Worm (Caenorhabditis elegans) whole organism, L1 larva: ENCODE results near the gene lin-15B.
A peak's percentile ranks its signal among the peaks of the same experiment; 100 is the strongest.

Source experiments
- C16A3.4 ChIP-seq: fragments of 150-350 bp; optimal IDR thresholded peaks from 2 replicates; lab custom pipeline; 2014; ENCODE audit warnings: missing biosample characterization, missing genetic modification characterization
- F16B12.6 ChIP-seq: fragments of 150-350 bp; optimal IDR thresholded peaks from 2 replicates; lab custom pipeline; 2014; ENCODE audit warnings: missing biosample characterization, missing genetic modification characterization
- alr-1 ChIP-seq: fragments of 200-800 bp; sonication (Bioruptor generic); optimal IDR thresholded peaks from 2 replicates; lab custom pipeline; 2018; ENCODE audit warnings: borderline replicate concordance, mild to moderate bottlenecking, missing genetic modification characterization, missing compliant biosample characterization
- aly-2 ChIP-seq: fragments of 150-350 bp; optimal IDR thresholded peaks from 2 replicates; lab custom pipeline; 2014; ENCODE audit warnings: missing biosample characterization, missing genetic modification characterization
- ama-1 ChIP-seq: fragments of 150-350 bp; optimal IDR thresholded peaks from 2 replicates; lab custom pipeline; 2014
- blmp-1 ChIP-seq: fragments of 150-350 bp; optimal IDR thresholded peaks from 2 replicates; lab custom pipeline; 2014; ENCODE audit warnings: missing biosample characterization, missing genetic modification characterization
- ceh-63 ChIP-seq: fragments of 200-800 bp; sonication (Bioruptor generic); optimal IDR thresholded peaks from 2 replicates; lab custom pipeline; 2018; ENCODE audit warnings: mild to moderate bottlenecking, missing genetic modification characterization, missing compliant biosample characterization
- ceh-82 ChIP-seq, 3 experiments: fragments of 150-350 bp in 1 of 3; sonication (generic microtip) in 2 of 3; optimal IDR thresholded peaks; 2 replicates each; lab custom pipeline; 2014 to 2017; ENCODE audit warnings: missing biosample characterization in 3 of 3, missing genetic modification characterization in 3 of 3
- ces-1 ChIP-seq: fragments of 150-350 bp; optimal IDR thresholded peaks from 2 replicates; lab custom pipeline; 2014; ENCODE audit warnings: missing biosample characterization, missing genetic modification reagents, missing genetic modification characterization
- efl-1 ChIP-seq, 4 experiments: fragments of 150-350 bp; optimal IDR thresholded peaks in 3 of 4; peaks in 1 of 4; 1 replicate in 1 of 4; 2 replicates in 3 of 4; lab custom pipeline; 2014; ENCODE audit warnings: missing biosample characterization in 2 of 4, missing genetic modification characterization in 2 of 4, missing genetic modification reagents in 2 of 4
- efl-3 ChIP-seq: fragments of 200-800 bp; sonication (Bioruptor generic); optimal IDR thresholded peaks from 2 replicates; lab custom pipeline; 2018; ENCODE audit warnings: mild to moderate bottlenecking, missing genetic modification characterization, missing compliant biosample characterization
- egl-13 ChIP-seq: sonication (generic microtip); optimal IDR thresholded peaks from 2 replicates; lab custom pipeline; 2016; ENCODE audit warnings: missing genotype, missing genetic modification reagents, missing genetic modification characterization, missing compliant biosample characterization
- egl-27 ChIP-seq, 2 experiments: fragments of 150-350 bp in 1 of 2; sonication (generic microtip); optimal IDR thresholded peaks; 3 replicates each; lab custom pipeline; 2017 to 2018; ENCODE audit warnings: missing biosample characterization in 2 of 2, missing genetic modification characterization in 2 of 2, missing genetic modification reagents in 2 of 2
- elt-3 ChIP-seq, 6 experiments: fragments of 150-350 bp in 1 of 6; sonication (generic microtip); optimal IDR thresholded peaks; 2 replicates each; lab custom pipeline; 2017 to 2018; ENCODE audit warnings: missing biosample characterization in 6 of 6, missing genetic modification characterization in 6 of 6, inconsistent platforms in 1 of 6
- ets-5 ChIP-seq: fragments of 200-800 bp; sonication (Bioruptor generic); IDR thresholded peaks from 2 replicates; pipeline ENCODE4 v1.3.6; 2022; ENCODE audit warnings: missing genetic modification characterization, missing compliant biosample characterization
- fkh-4 ChIP-seq: sonication (generic microtip); optimal IDR thresholded peaks from 2 replicates; lab custom pipeline; 2016; ENCODE audit warnings: missing compliant biosample characterization, missing genetic modification characterization, borderline replicate concordance
- fkh-8 ChIP-seq: sonication (generic microtip); optimal IDR thresholded peaks from 2 replicates; lab custom pipeline; 2016; ENCODE audit warnings: mild to moderate bottlenecking, missing genetic modification characterization, missing compliant biosample characterization
- hlh-4 ChIP-seq: sonication (generic microtip); optimal IDR thresholded peaks from 2 replicates; lab custom pipeline; 2016; ENCODE audit warnings: mild to moderate bottlenecking, missing genetic modification characterization, missing compliant biosample characterization
- irx-1 ChIP-seq: sonication (generic microtip); optimal IDR thresholded peaks from 2 replicates; lab custom pipeline; 2016; ENCODE audit warnings: missing genetic modification characterization, missing compliant biosample characterization
- isw-1 ChIP-seq: fragments of 200-800 bp; sonication (Bioruptor generic); IDR thresholded peaks from 2 replicates; pipeline ENCODE4 v1.3.6; 2022; ENCODE audit warnings: missing genetic modification characterization, missing compliant biosample characterization
- jun-1 ChIP-seq: fragments of 150-350 bp; optimal IDR thresholded peaks from 2 replicates; lab custom pipeline; 2014; ENCODE audit warnings: missing biosample characterization, missing genetic modification reagents, missing genetic modification characterization
- lin-13 ChIP-seq: fragments of 150-350 bp; optimal IDR thresholded peaks from 2 replicates; lab custom pipeline; 2014; ENCODE audit warnings: missing biosample characterization, missing genetic modification reagents, missing genetic modification characterization
- lin-15B ChIP-seq: fragments of 150-350 bp; sonication (generic microtip); optimal IDR thresholded peaks from 3 replicates; lab custom pipeline; 2014; ENCODE audit warnings: missing biosample characterization, missing genetic modification characterization
- lin-35 ChIP-seq, 2 experiments: fragments of 150-350 bp; optimal IDR thresholded peaks; 2 replicates each; lab custom pipeline; 2014; ENCODE audit warnings: missing biosample characterization in 2 of 2, missing genetic modification characterization in 2 of 2, missing genetic modification reagents in 2 of 2
- lsy-2 ChIP-seq, 2 experiments: fragments of 150-350 bp; optimal IDR thresholded peaks; 2 replicates each; lab custom pipeline; 2014; ENCODE audit warnings: missing biosample characterization in 2 of 2, missing genetic modification characterization in 2 of 2
- mab-9 ChIP-seq: fragments of 200-800 bp; sonication (Bioruptor generic); IDR thresholded peaks from 2 replicates; pipeline ENCODE4 v1.3.6; 2022; ENCODE audit warnings: missing genetic modification reagents, missing genetic modification characterization, missing compliant biosample characterization
- mdl-1 ChIP-seq, 2 experiments: fragments of 150-350 bp; optimal IDR thresholded peaks; 2 replicates each; lab custom pipeline; 2014 to 2017; ENCODE audit warnings: missing biosample characterization in 2 of 2, missing genetic modification characterization in 2 of 2, inconsistent platforms in 1 of 2
- mef-2 ChIP-seq: fragments of 150-350 bp; optimal IDR thresholded peaks from 2 replicates; lab custom pipeline; 2014; ENCODE audit warnings: missing biosample characterization, missing genetic modification characterization
- mep-1 ChIP-seq: fragments of 150-350 bp; optimal IDR thresholded peaks from 2 replicates; lab custom pipeline; 2014; ENCODE audit warnings: missing biosample characterization, missing genetic modification characterization
- nhr-11 ChIP-seq: fragments of 150-350 bp; optimal IDR thresholded peaks from 2 replicates; lab custom pipeline; 2014; ENCODE audit warnings: missing biosample characterization, missing genetic modification characterization
- nhr-20 ChIP-seq: sonication (generic microtip); optimal IDR thresholded peaks from 2 replicates; lab custom pipeline; 2016; ENCODE audit warnings: mild to moderate bottlenecking, missing genetic modification characterization, missing compliant biosample characterization
- nhr-71 ChIP-seq: sonication (generic microtip); optimal IDR thresholded peaks from 2 replicates; lab custom pipeline; 2016; ENCODE audit warnings: mild to moderate bottlenecking, missing genetic modification characterization, moderate library complexity, missing compliant biosample characterization
- nhr-76 ChIP-seq: sonication (generic microtip); optimal IDR thresholded peaks from 2 replicates; lab custom pipeline; 2017; ENCODE audit warnings: missing biosample characterization, missing genetic modification characterization
- nhr-85 ChIP-seq: sonication (generic microtip); peaks from one replicate; lab custom pipeline; 2016; ENCODE audit warnings: missing genetic modification characterization, inconsistent platforms, missing compliant biosample characterization
- nhr-90 ChIP-seq: sonication (generic microtip); optimal IDR thresholded peaks from 2 replicates; lab custom pipeline; 2016; ENCODE audit warnings: mild to moderate bottlenecking, missing genetic modification characterization, missing compliant biosample characterization; ENCODE audit not compliant: poor library complexity
- pag-3 ChIP-seq: sonication (generic microtip); optimal IDR thresholded peaks from 2 replicates; lab custom pipeline; 2017; ENCODE audit warnings: missing genetic modification characterization, mild to moderate bottlenecking, missing compliant biosample characterization, antibody characterized with exemption, borderline replicate concordance; ENCODE audit not compliant: insufficient read depth
- pax-3 ChIP-seq: fragments of 200-800 bp; sonication (Bioruptor generic); optimal IDR thresholded peaks from 2 replicates; lab custom pipeline; 2018; ENCODE audit warnings: mild to moderate bottlenecking, missing genetic modification characterization, moderate library complexity, missing compliant biosample characterization
- rnt-1 ChIP-seq: sonication (generic microtip); optimal IDR thresholded peaks from 2 replicates; lab custom pipeline; 2016; ENCODE audit warnings: mild to moderate bottlenecking, missing genetic modification characterization, moderate library complexity, missing compliant biosample characterization
- skn-1 ChIP-seq: fragments of 150-350 bp; optimal IDR thresholded peaks from 2 replicates; lab custom pipeline; 2014; ENCODE audit warnings: missing biosample characterization, missing genetic modification characterization
- snpc-4 ChIP-seq: fragments of 150-350 bp; optimal IDR thresholded peaks from 2 replicates; lab custom pipeline; 2014; ENCODE audit warnings: missing biosample characterization, missing genetic modification characterization
- snu-23 ChIP-seq: sonication (generic microtip); optimal IDR thresholded peaks from 2 replicates; lab custom pipeline; 2016; ENCODE audit warnings: missing genetic modification characterization, missing compliant biosample characterization
- sox-4 ChIP-seq: sonication (generic microtip); optimal IDR thresholded peaks from 2 replicates; lab custom pipeline; 2016; ENCODE audit warnings: missing genetic modification characterization, missing compliant biosample characterization
- sup-37 ChIP-seq: fragments of 200-800 bp; sonication (Bioruptor generic); optimal IDR thresholded peaks from 2 replicates; lab custom pipeline; 2018; ENCODE audit warnings: mild to moderate bottlenecking, missing genetic modification characterization, missing compliant biosample characterization
- unc-86 ChIP-seq: sonication (generic microtip); optimal IDR thresholded peaks from 2 replicates; lab custom pipeline; 2016; ENCODE audit warnings: missing genetic modification characterization, missing compliant biosample characterization
- xbp-1 ChIP-seq: sonication (generic microtip); optimal IDR thresholded peaks from 2 replicates; lab custom pipeline; 2016; ENCODE audit warnings: missing genetic modification characterization, missing compliant biosample characterization
- ztf-4 ChIP-seq: fragments of 150-350 bp; optimal IDR thresholded peaks from 2 replicates; lab custom pipeline; 2014; ENCODE audit warnings: missing biosample characterization, missing genetic modification characterization

Gene lin-15B

DNA sequence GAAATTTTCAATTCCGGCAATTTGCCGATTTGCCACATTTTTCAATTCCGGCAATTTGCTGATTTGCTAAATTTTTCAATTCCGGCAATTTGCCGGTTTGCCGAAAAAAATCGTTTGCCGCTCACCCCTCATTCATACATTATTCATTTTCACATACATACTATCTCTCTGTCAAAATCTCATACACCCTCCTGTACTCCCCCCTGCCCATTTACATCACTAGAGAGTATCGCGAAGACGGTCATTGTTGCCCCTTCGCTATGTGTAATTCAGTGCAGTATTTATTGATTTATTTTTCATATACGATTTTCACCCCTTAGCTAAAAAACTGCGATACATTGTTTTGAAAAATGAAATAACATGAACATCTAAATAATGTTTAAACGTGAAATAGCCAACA lies 10.5 kb downstream of the lin-15B start (continued):
- TF ChIP-seq lin-15B (tag; lab: Kevin White, UChicago) (peak; percentile 52), alr-1 (tag; lab: Kevin White, UChicago) (no peak), nhr-90 (tag; lab: Kevin White, UChicago) (peak; percentile 82), C16A3.4 (tag; lab: Kevin White, UChicago) (peak; percentile 87), lin-35 (GFP tag; optimal IDR thresholded peaks at IDR 0.05; lab: Kevin White, UChicago) (peak in 1 of 2 experiments; percentile 82), isw-1 (GFP tag; lab: Robert Waterston, UW) (0 out of 2 replicates have a peak, but pooled peaks have one; percentile 2), snpc-4 (tag; lab: Kevin White, UChicago) (peak; percentile 58), lsy-2 (tag; optimal IDR thresholded peaks at IDR 0.05; lab: Kevin White, UChicago) (peak; percentile 67 to 70), ztf-4 (tag; lab: Kevin White, UChicago) (peak; percentile 55)

DNA sequence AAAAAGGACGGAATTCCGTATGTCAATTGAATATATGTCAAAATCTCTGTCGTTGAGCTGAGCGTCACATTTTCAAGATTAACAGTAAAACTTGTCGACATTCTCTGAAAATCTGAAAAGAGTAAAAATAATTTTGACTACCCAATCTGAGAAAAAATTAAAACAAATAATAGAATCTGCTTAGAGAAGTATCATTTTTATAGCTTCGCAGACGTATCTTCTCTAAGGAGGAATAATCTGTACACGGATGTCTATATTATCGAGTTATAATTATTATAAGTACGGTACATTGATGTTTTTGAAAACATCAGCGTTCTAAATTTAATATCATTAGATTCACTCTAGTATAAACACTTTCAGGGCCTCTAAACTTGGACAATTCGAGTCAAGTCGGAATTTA lies 14.6 kb downstream of the lin-15B start, which contains the start of gene srg-64:
Gene srg-64 (minus strand): TSS at position 101 of the 400 bp plus-strand sequence.
- TF ChIP-seq irx-1 (tag; lab: Kevin White, UChicago) (no peak), snpc-4 (tag; lab: Kevin White, UChicago) (no peak), efl-3 (GFP tag; lab: Kevin White, UChicago) (no peak), nhr-85 (no peak), jun-1 (tag; lab: Kevin White, UChicago) (no peak), pag-3 (no peak), lsy-2 (tag; optimal IDR thresholded peaks at IDR 0.05; lab: Kevin White, UChicago) (no peak), mep-1 (tag; lab: Kevin White, UChicago) (no peak), mdl-1 (tag; optimal IDR thresholded peaks at IDR 0.05; lab: Kevin White, UChicago) (no peak), alr-1 (tag; lab: Kevin White, UChicago) (no peak), xbp-1 (tag; lab: Kevin White, UChicago) (no peak), lin-13 (GFP tag; lab: Kevin White, UChicago) (no peak), mef-2 (tag; lab: Kevin White, UChicago) (no peak), egl-27 (tag; optimal IDR thresholded peaks at IDR 0.05; lab: Kevin White, UChicago) (no peak), ama-1 (lab: Kevin White, UChicago) (no peak), isw-1 (GFP tag; lab: Robert Waterston, UW) (no peak)
- TF ChIP-seq, all 84 proteins: peak for 0

DNA sequence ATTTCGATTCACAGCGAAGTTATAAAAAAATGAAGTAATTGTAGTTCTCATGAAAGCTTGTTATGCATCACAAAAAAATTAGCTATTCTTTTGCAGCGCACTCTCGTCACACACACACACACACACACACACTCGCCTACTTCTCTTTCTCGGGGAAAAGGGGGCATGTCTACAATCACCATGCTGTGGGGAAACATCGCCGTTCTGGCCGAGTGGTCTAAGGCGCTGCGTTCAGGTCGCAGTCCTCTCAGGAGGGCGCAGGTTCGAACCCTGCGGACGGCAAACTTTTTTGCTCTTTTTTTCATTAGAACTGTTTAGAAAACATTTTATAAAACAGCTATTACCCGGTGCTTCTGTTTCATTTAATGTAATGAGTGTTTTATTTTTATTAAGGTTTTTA lies 15.9 kb downstream of the lin-15B start:
- TF ChIP-seq ces-1 (GFP tag; lab: Kevin White, UChicago) (no peak), lin-35 (GFP tag; optimal IDR thresholded peaks at IDR 0.05; lab: Kevin White, UChicago) (peak; percentile 32 to 70), nhr-11 (tag; lab: Kevin White, UChicago) (no peak), efl-1 (optimal IDR thresholded peaks at IDR 0.05; lab: Kevin White, UChicago) (peak; percentile 24 to 26), efl-1 (GFP tag; optimal IDR thresholded peaks at IDR 0.05 in 1 of 2; lab: Kevin White, UChicago) (peak in 1 of 2 experiments; percentile 90), ceh-63 (no peak), hlh-4 (tag; lab: Kevin White, UChicago) (no peak), ztf-4 (tag; lab: Kevin White, UChicago) (no peak), nhr-90 (tag; lab: Kevin White, UChicago) (peak; percentile 55), elt-3 (tag; optimal IDR thresholded peaks at IDR 0.05; lab: Kevin White, UChicago) (no peak), ets-5 (no peak), aly-2 (tag; lab: Kevin White, UChicago) (no peak), jun-1 (tag; lab: Kevin White, UChicago) (peak; percentile 36), F16B12.6 (tag; lab: Kevin White, UChicago) (peak; percentile 32), skn-1 (peak; percentile 32), pax-3 (no peak), sox-4 (tag; lab: Kevin White, UChicago) (peak; percentile 25), efl-3 (GFP tag; lab: Kevin White, UChicago) (no peak), rnt-1 (tag; lab: Kevin White, UChicago) (peak; percentile 76), nhr-76 (tag; lab: Kevin White, UChicago) (peak; percentile 55), fkh-4 (tag; lab: Kevin White, UChicago) (no peak), egl-13 (tag; lab: Kevin White, UChicago) (peak; percentile 42), pag-3 (no peak), egl-27 (tag; optimal IDR thresholded peaks at IDR 0.05; lab: Kevin White, UChicago) (peak in 1 of 2 experiments; percentile 32), nhr-20 (tag; lab: Kevin White, UChicago) (peak; percentile 62), mab-9 (GFP tag; lab: Robert Waterston, UW) (no peak), fkh-8 (tag; lab: Kevin White, UChicago) (peak; percentile 70), ceh-82 (tag; optimal IDR thresholded peaks at IDR 0.05; lab: Kevin White, UChicago) (peak; percentile 30 to 83 (median 82)), nhr-71 (tag; lab: Kevin White, UChicago) (peak; percentile 68), blmp-1 (tag; lab: Kevin White, UChicago) (no peak), unc-86 (tag; lab: Kevin White, UChicago) (peak; percentile 66), sup-37 (no peak), snu-23 (GFP tag; lab: Kevin White, UChicago) (peak; percentile 79)
